Worm (Caenorhabditis elegans): ENCODE data around the gene ZK742.7.
A peak's percentile ranks its signal among the peaks of the same experiment; 100 is the strongest.

Gene ZK742.7

DNA sequence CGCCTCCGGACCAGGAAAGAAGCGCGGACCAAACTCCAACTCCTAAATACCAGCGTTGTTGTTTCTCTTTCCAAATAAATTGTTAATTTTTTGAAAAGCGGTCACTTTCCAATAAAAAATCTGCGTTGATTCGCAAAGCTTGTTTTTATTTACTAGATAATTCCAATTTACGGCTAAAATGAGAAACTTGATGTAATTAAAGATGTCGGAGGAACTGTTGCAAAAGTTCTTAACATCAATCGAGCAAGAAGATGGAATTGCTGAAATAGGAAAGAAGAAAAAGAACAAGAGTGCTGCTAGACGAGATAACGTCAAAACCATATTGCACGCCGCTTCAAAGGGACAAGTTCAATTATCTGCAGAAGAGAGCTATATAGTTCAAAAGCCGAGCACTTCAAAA lies 21.1 kb upstream of the ZK742.7 start, which contains the start of gene C26F1.3 (continued):
- TF ChIP-seq nhr-90 (tag; optimal IDR thresholded peaks at IDR 0.05) (no peak), unc-130 (GFP tag; optimal IDR thresholded peaks at IDR 0.05) (no peak), hlh-26 (GFP tag; conservative IDR thresholded peaks at IDR 0.05) (no peak), lin-35 (GFP tag; optimal IDR thresholded peaks at IDR 0.05) (no peak), somi-1 (GFP tag; optimal IDR thresholded peaks at IDR 0.05) (no peak), C06A6.2 (GFP tag; conservative IDR thresholded peaks at IDR 0.05) (no peak), ztf-28 (GFP tag; IDR thresholded peaks at IDR 0.05) (no peak), B0261.1 (tag; optimal IDR thresholded peaks at IDR 0.05) (no peak), rcor-1 (GFP tag; IDR thresholded peaks at IDR 0.05) (peak; percentile 44; the same call in 1 of the 2 replicates), Y53F4B.3 (GFP tag; IDR thresholded peaks at IDR 0.05) (no peak), attf-6 (GFP tag; IDR thresholded peaks at IDR 0.05) (no peak), F10E7.11 (tag; optimal IDR thresholded peaks at IDR 0.05) (no peak), F39B2.1 (GFP tag; IDR thresholded peaks at IDR 0.05) (no peak), ama-1 (optimal IDR thresholded peaks at IDR 0.05) (no peak), ama-1 (GFP tag; optimal IDR thresholded peaks at IDR 0.05) (peak in 1 of 2 experiments; percentile 53), mes-4 (tag; optimal IDR thresholded peaks at IDR 0.05) (no peak), nfya-2 (GFP tag; IDR thresholded peaks at IDR 0.05) (no peak), B0336.3 (GFP tag; IDR thresholded peaks at IDR 0.05) (peak; percentile 81), attf-3 (GFP tag; conservative IDR thresholded peaks at IDR 0.05) (no peak), lin-26 (GFP tag; IDR thresholded peaks at IDR 0.05) (no peak), xnd-1 (tag; optimal IDR thresholded peaks at IDR 0.05) (no peak), unc-62 (GFP tag; optimal IDR thresholded peaks at IDR 0.05) (no peak), sea-2 (GFP tag; IDR thresholded peaks at IDR 0.05) (no peak), cebp-2 (GFP tag; IDR thresholded peaks at IDR 0.05) (no peak), Y95B8A.8 (GFP tag; IDR thresholded peaks at IDR 0.05) (no peak), ztf-18 (tag; optimal IDR thresholded peaks at IDR 0.05) (no peak), gei-17 (GFP tag; optimal IDR thresholded peaks at IDR 0.05) (no peak), ztf-26 (tag; optimal IDR thresholded peaks at IDR 0.05) (no peak), mel-28 (tag; optimal IDR thresholded peaks at IDR 0.05; ENCODE audit: borderline replicate concordance) (no peak), hlh-12 (tag; optimal IDR thresholded peaks at IDR 0.05) (no peak), ztf-6 (GFP tag; IDR thresholded peaks at IDR 0.05) (no peak), lag-1 (GFP tag; IDR thresholded peaks at IDR 0.05) (no peak), T26A5.8 (tag; optimal IDR thresholded peaks at IDR 0.05) (no peak), F23B12.7 (tag; optimal IDR thresholded peaks at IDR 0.05; ENCODE audit: insufficient read depth) (no peak), nfyb-1 (GFP tag; IDR thresholded peaks at IDR 0.05) (0 out of 2 replicates have a peak, but pooled peaks have one; percentile 47), akir-1 (GFP tag; optimal IDR thresholded peaks at IDR 0.05) (no peak), Y56A3A.18 (GFP tag; IDR thresholded peaks at IDR 0.05) (0 out of 2 replicates have a peak, but pooled peaks have one; percentile 15), egl-18 (GFP tag; IDR thresholded peaks at IDR 0.05) (no peak), hmg-20 (GFP tag; IDR thresholded peaks at IDR 0.05) (no peak), atf-7 (tag; optimal IDR thresholded peaks at IDR 0.05) (no peak), ceh-79 (tag; optimal IDR thresholded peaks at IDR 0.05) (no peak), C17E4.6 (GFP tag; IDR thresholded peaks at IDR 0.05) (peak; percentile 55; the same call in 1 of the 2 replicates), ztf-25 (GFP tag; IDR thresholded peaks at IDR 0.05) (no peak), hmg-1.2 (GFP tag; IDR thresholded peaks at IDR 0.05) (0 out of 2 replicates have a peak, but pooled peaks have one; percentile 6), snpc-3.4 (tag; optimal IDR thresholded peaks at IDR 0.05) (peak; percentile 27), F52B5.7 (tag; optimal IDR thresholded peaks at IDR 0.05) (no peak), ekl-4 (GFP tag; IDR thresholded peaks at IDR 0.05) (no peak)
